Worm (Caenorhabditis elegans) whole organism, L3 larva: ENCODE measurements around the gene M7.8.

Experiments
- R02D3.7 ChIP-seq: fragments of 150-350 bp; optimal IDR thresholded peaks from 2 replicates; lab custom pipeline; 2014; ENCODE audit warnings: missing biosample characterization, missing genetic modification characterization
- ZK546.5 ChIP-seq: sonication (generic microtip); optimal IDR thresholded peaks from 2 replicates; lab custom pipeline; 2017; ENCODE audit warnings: missing biosample characterization, missing genetic modification characterization
- aly-2 ChIP-seq: fragments of 150-350 bp; optimal IDR thresholded peaks from 2 replicates; lab custom pipeline; 2014; ENCODE audit warnings: missing biosample characterization, missing genetic modification characterization
- ama-1 ChIP-seq: fragments of 150-350 bp; optimal IDR thresholded peaks from 2 replicates; lab custom pipeline; 2018
- ceh-16 ChIP-seq: sonication (generic microtip); optimal IDR thresholded peaks from 2 replicates; lab custom pipeline; 2017; ENCODE audit warnings: missing biosample characterization, missing genetic modification characterization
- ceh-28 ChIP-seq: fragments of 150-350 bp; optimal IDR thresholded peaks from 2 replicates; lab custom pipeline; 2014; ENCODE audit warnings: missing biosample characterization, missing genetic modification reagents, missing genetic modification characterization
- ceh-82 ChIP-seq: fragments of 150-350 bp; optimal IDR thresholded peaks from 2 replicates; lab custom pipeline; 2014; ENCODE audit warnings: missing biosample characterization, missing genetic modification characterization
- ceh-9 ChIP-seq: sonication (generic microtip); optimal IDR thresholded peaks from 2 replicates; lab custom pipeline; 2018; ENCODE audit warnings: missing biosample characterization, missing genetic modification characterization
- daf-12 ChIP-seq: fragments of 150-350 bp; optimal IDR thresholded peaks from 2 replicates; lab custom pipeline; 2014; ENCODE audit warnings: missing biosample characterization, missing genetic modification reagents, missing genetic modification characterization
- egl-27 ChIP-seq: sonication (generic microtip); optimal IDR thresholded peaks from 4 replicates; lab custom pipeline; 2017; ENCODE audit warnings: missing biosample characterization, missing genetic modification reagents, missing genetic modification characterization
- egl-5 ChIP-seq: fragments of 150-350 bp; optimal IDR thresholded peaks from 2 replicates; lab custom pipeline; 2017; ENCODE audit warnings: missing biosample characterization, missing genetic modification reagents, missing genetic modification characterization, inconsistent platforms
- elt-1 ChIP-seq: fragments of 150-350 bp; optimal IDR thresholded peaks from 2 replicates; lab custom pipeline; 2014; ENCODE audit warnings: missing biosample characterization, missing genetic modification characterization
- elt-2 ChIP-seq: sonication (generic microtip); optimal IDR thresholded peaks from 2 replicates; lab custom pipeline; 2016; ENCODE audit warnings: missing genetic modification reagents, mild to moderate bottlenecking, missing genetic modification characterization, missing compliant biosample characterization
- elt-3 ChIP-seq, 3 experiments: fragments of 150-350 bp in 1 of 3; sonication (generic microtip) in 2 of 3; optimal IDR thresholded peaks; 2 replicates in 2 of 3; 4 replicates in 1 of 3; lab custom pipeline; 2014 to 2017; ENCODE audit warnings: missing biosample characterization in 3 of 3, missing genetic modification characterization in 3 of 3
- eor-1 ChIP-seq, 2 experiments: fragments of 150-350 bp; optimal IDR thresholded peaks; 2 replicates each; lab custom pipeline; 2014 to 2018; ENCODE audit warnings: missing biosample characterization in 2 of 2, missing genetic modification characterization in 2 of 2
- fkh-10 ChIP-seq: sonication (generic microtip); optimal IDR thresholded peaks from 2 replicates; lab custom pipeline; 2017; ENCODE audit warnings: missing biosample characterization, missing genetic modification reagents, missing genetic modification characterization
- fkh-2 ChIP-seq: fragments of 150-350 bp; optimal IDR thresholded peaks from 2 replicates; lab custom pipeline; 2014; ENCODE audit warnings: missing biosample characterization, missing genetic modification reagents, missing genetic modification characterization
- fos-1 ChIP-seq: fragments of 150-350 bp; optimal IDR thresholded peaks from 2 replicates; lab custom pipeline; 2014; ENCODE audit warnings: missing biosample characterization, missing genetic modification characterization
- hmg-11 ChIP-seq: sonication (generic microtip); optimal IDR thresholded peaks from 2 replicates; lab custom pipeline; 2016; ENCODE audit warnings: missing genetic modification characterization, missing compliant biosample characterization
- jun-1 ChIP-seq: fragments of 150-350 bp; optimal IDR thresholded peaks from 2 replicates; lab custom pipeline; 2014; ENCODE audit warnings: missing biosample characterization, missing genetic modification reagents, missing genetic modification characterization
- lin-15B ChIP-seq: fragments of 150-350 bp; optimal IDR thresholded peaks from 2 replicates; lab custom pipeline; 2014; ENCODE audit warnings: missing biosample characterization, missing genetic modification characterization
- lin-39 ChIP-seq: fragments of 150-350 bp; optimal IDR thresholded peaks from 2 replicates; lab custom pipeline; 2018; ENCODE audit warnings: missing biosample characterization, missing genetic modification reagents, missing genetic modification characterization
- lsy-12 ChIP-seq: sonication (generic microtip); optimal IDR thresholded peaks from 2 replicates; lab custom pipeline; 2016; ENCODE audit warnings: mild to moderate bottlenecking, missing genetic modification characterization, missing compliant biosample characterization
- mdl-1 ChIP-seq: fragments of 150-350 bp; optimal IDR thresholded peaks from 2 replicates; lab custom pipeline; 2014; ENCODE audit warnings: missing biosample characterization, missing genetic modification characterization
- mml-1 ChIP-seq: fragments of 150-350 bp; sonication (generic microtip); optimal IDR thresholded peaks from 3 replicates; lab custom pipeline; 2014; ENCODE audit warnings: missing biosample characterization, missing genetic modification characterization
- nfya-1 ChIP-seq: sonication (generic microtip); optimal IDR thresholded peaks from 2 replicates; lab custom pipeline; 2017; ENCODE audit warnings: missing genetic modification characterization, mild to moderate bottlenecking, missing compliant biosample characterization, antibody characterized with exemption, moderate library complexity; ENCODE audit not compliant: insufficient read depth
- nhr-11 ChIP-seq: fragments of 150-350 bp; optimal IDR thresholded peaks from 2 replicates; lab custom pipeline; 2014; ENCODE audit warnings: missing biosample characterization, missing genetic modification characterization
- nhr-12 ChIP-seq: fragments of 150-350 bp; optimal IDR thresholded peaks from 2 replicates; lab custom pipeline; 2014; ENCODE audit warnings: missing biosample characterization, missing genetic modification characterization
- nhr-23 ChIP-seq: fragments of 150-350 bp; optimal IDR thresholded peaks from 2 replicates; lab custom pipeline; 2014; ENCODE audit warnings: missing biosample characterization, missing genetic modification reagents, missing genetic modification characterization
- nhr-237 ChIP-seq: fragments of 150-350 bp; optimal IDR thresholded peaks from 2 replicates; lab custom pipeline; 2014; ENCODE audit warnings: missing biosample characterization, missing genetic modification characterization
- nhr-25 ChIP-seq: sonication (generic microtip); optimal IDR thresholded peaks from 2 replicates; lab custom pipeline; 2017; ENCODE audit warnings: missing biosample characterization, missing genetic modification characterization
- nhr-28 ChIP-seq: fragments of 150-350 bp; optimal IDR thresholded peaks from 2 replicates; lab custom pipeline; 2014; ENCODE audit warnings: missing biosample characterization, missing genetic modification characterization
- nhr-43 ChIP-seq: sonication (generic microtip); optimal IDR thresholded peaks from 2 replicates; lab custom pipeline; 2016; ENCODE audit warnings: mild to moderate bottlenecking, missing genetic modification characterization, missing compliant biosample characterization; ENCODE audit not compliant: poor library complexity, severe bottlenecking
- nhr-67 ChIP-seq: fragments of 150-350 bp; optimal IDR thresholded peaks from 2 replicates; lab custom pipeline; 2014; ENCODE audit warnings: missing biosample characterization, missing genetic modification characterization
- nhr-76 ChIP-seq: fragments of 150-350 bp; sonication (generic microtip); optimal IDR thresholded peaks from 5 replicates; lab custom pipeline; 2014; ENCODE audit warnings: missing biosample characterization, missing genetic modification characterization
- nhr-77 ChIP-seq: fragments of 150-350 bp; optimal IDR thresholded peaks from 2 replicates; lab custom pipeline; 2014; ENCODE audit warnings: missing biosample characterization, missing genetic modification characterization
- pha-4 ChIP-seq: fragments of 150-350 bp; optimal IDR thresholded peaks from 2 replicates; lab custom pipeline; 2014; ENCODE audit warnings: missing biosample characterization, missing genetic modification reagents, missing genetic modification characterization
- pqm-1 ChIP-seq: fragments of 150-350 bp; optimal IDR thresholded peaks from 2 replicates; lab custom pipeline; 2017; ENCODE audit warnings: missing biosample characterization, missing genetic modification characterization, inconsistent platforms
- sea-2 ChIP-seq: fragments of 150-350 bp; sonication (generic microtip); optimal IDR thresholded peaks from 4 replicates; lab custom pipeline; 2014; ENCODE audit warnings: missing biosample characterization, missing genetic modification reagents, missing genetic modification characterization
- skn-1 ChIP-seq: fragments of 150-350 bp; optimal IDR thresholded peaks from 2 replicates; lab custom pipeline; 2014; ENCODE audit warnings: missing biosample characterization, missing genetic modification characterization
- snpc-4 ChIP-seq: fragments of 150-350 bp; optimal IDR thresholded peaks from 2 replicates; lab custom pipeline; 2014; ENCODE audit warnings: missing biosample characterization, missing genetic modification characterization
- tbx-2 ChIP-seq: sonication (generic microtip); optimal IDR thresholded peaks from 2 replicates; lab custom pipeline; 2016; ENCODE audit warnings: mild to moderate bottlenecking, missing genetic modification characterization, missing compliant biosample characterization
- unc-39 ChIP-seq: sonication (generic microtip); optimal IDR thresholded peaks from 4 replicates; lab custom pipeline; 2017; ENCODE audit warnings: missing biosample characterization, missing genetic modification characterization
- unc-62 ChIP-seq: fragments of 150-350 bp; sonication (generic microtip); optimal IDR thresholded peaks from 4 replicates; lab custom pipeline; 2014; ENCODE audit warnings: missing biosample characterization, missing genetic modification reagents, missing genetic modification characterization
- zag-1 ChIP-seq: fragments of 150-350 bp; optimal IDR thresholded peaks from 2 replicates; lab custom pipeline; 2014; ENCODE audit warnings: missing biosample characterization, missing genetic modification characterization
- ztf-11 ChIP-seq: fragments of 150-350 bp; optimal IDR thresholded peaks from 2 replicates; lab custom pipeline; 2014; ENCODE audit warnings: missing biosample characterization, missing genetic modification characterization
- ztf-4 ChIP-seq: fragments of 150-350 bp; optimal IDR thresholded peaks from 2 replicates; lab custom pipeline; 2014; ENCODE audit warnings: missing biosample characterization, missing genetic modification characterization

The M7.8 gene

DNA sequence TGAATTAATAATTGTTTCAGACTA lies 30.9 kb upstream of the M7.8 start, which contains the start of gene swsn-4:
swsn-4 (plus strand) TSS at position 21 of the 24 bp plus-strand sequence.
- TF ChIP-seq snpc-4, result no peak
- no peak for TF ChIP-seq fkh-10 (GFP tag; lab: Kevin White, UChicago)
- no peak for TF ChIP-seq ceh-16 (tag; lab: Kevin White, UChicago)

DNA sequence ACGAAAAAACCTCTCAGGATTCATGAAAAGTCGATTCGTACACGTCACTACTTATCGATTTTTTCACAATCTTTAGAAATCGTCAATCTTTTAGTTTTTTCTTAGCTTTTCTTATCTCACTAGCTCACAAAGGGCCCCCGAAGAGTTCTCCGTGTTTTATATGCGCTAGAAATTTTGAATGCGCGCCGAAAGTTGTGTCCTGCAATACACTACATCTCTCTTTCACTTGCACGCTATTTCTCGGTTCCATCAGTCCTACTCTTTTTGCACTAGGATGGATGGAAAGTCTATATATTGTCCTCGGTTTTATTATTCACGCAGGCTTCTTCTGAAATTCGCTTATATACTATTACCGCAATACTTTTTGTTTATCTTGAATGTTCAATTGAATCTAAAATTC lies 30.7 kb upstream of the M7.8 start:
- TF ChIP-seq ama-1 (lab: Kevin White, UChicago) (no peak), egl-5 (no peak), elt-3 (tag; optimal IDR thresholded peaks at IDR 0.05; lab: Kevin White, UChicago) (no peak), jun-1 (tag; lab: Kevin White, UChicago) (no peak), R02D3.7 (tag; lab: Kevin White, UChicago) (no peak), nhr-23 (tag; lab: Kevin White, UChicago) (no peak)

DNA sequence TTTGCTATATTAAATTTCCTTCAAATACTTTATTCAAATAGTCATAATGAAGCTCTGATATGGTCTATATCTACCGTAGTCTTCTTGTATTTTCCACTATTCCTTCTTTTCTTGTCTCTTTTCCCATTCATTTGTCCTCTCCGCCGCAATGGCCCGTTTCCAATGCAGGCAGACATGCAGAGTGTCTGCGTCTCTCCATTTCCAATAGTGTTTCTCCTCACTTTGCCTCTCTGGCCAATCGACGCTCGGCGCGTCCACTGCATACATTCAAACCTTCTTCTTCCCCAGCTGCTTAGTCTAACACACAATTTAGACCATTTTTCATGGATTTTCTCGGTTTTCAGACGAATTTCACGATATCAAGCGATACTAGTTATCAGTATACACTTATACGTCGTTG lies 30.3 kb upstream of the M7.8 start:
- no peak for TF ChIP-seq ama-1 (lab: Kevin White, UChicago)
- TF ChIP-seq nhr-12 (tag; lab: Kevin White, UChicago), result no peak
- TF ChIP-seq lsy-12 (tag; lab: Kevin White, UChicago), result peak; percentile 27
- no peak for TF ChIP-seq zag-1 (tag; lab: Kevin White, UChicago)
- TF ChIP-seq egl-5, result no peak
- no peak for TF ChIP-seq aly-2 (tag; lab: Kevin White, UChicago)
- no peak for TF ChIP-seq nhr-67 (tag; lab: Kevin White, UChicago)
- TF ChIP-seq ZK546.5 (tag; lab: Kevin White, UChicago), result no peak
- TF ChIP-seq ceh-9 (tag; lab: Kevin White, UChicago), result no peak
- no peak for TF ChIP-seq tbx-2 (tag; lab: Kevin White, UChicago)
- TF ChIP-seq ceh-28 (tag; lab: Kevin White, UChicago), result no peak
- TF ChIP-seq hmg-11, result peak; percentile 64
- TF ChIP-seq R02D3.7 (tag; lab: Kevin White, UChicago), result no peak
- no peak for TF ChIP-seq fos-1
- no peak for TF ChIP-seq nhr-43 (tag; lab: Kevin White, UChicago)
- no peak for TF ChIP-seq elt-1 (tag; lab: Kevin White, UChicago)
- TF ChIP-seq nhr-25 (tag; lab: Kevin White, UChicago), result peak; percentile 42
- no peak for TF ChIP-seq pqm-1 (tag; lab: Kevin White, UChicago)
- peak; percentile 38 for TF ChIP-seq pha-4 (tag; lab: Kevin White, UChicago)
- no peak for TF ChIP-seq unc-62 (GFP tag; lab: Kevin White, UChicago)
- peak; percentile 18 for TF ChIP-seq elt-2 (tag; lab: Kevin White, UChicago)
- no peak for TF ChIP-seq fkh-2 (tag; lab: Kevin White, UChicago)
- no peak for TF ChIP-seq unc-39 (tag; lab: Kevin White, UChicago)
- TF ChIP-seq lin-39, result peak; percentile 50
- TF ChIP-seq ceh-16 (tag; lab: Kevin White, UChicago), result no peak
- TF ChIP-seq ztf-11 (tag; lab: Kevin White, UChicago), result no peak
- no peak for TF ChIP-seq skn-1
- TF ChIP-seq sea-2 (GFP tag; lab: Kevin White, UChicago), result no peak
- peak; percentile 55 for TF ChIP-seq nhr-23 (tag; lab: Kevin White, UChicago)
- no peak for TF ChIP-seq elt-3 (tag; optimal IDR thresholded peaks at IDR 0.05; lab: Kevin White, UChicago)
- TF ChIP-seq nfya-1 (tag; lab: Kevin White, UChicago), result peak; percentile 100
- no peak for TF ChIP-seq mml-1 (tag; lab: Kevin White, UChicago)
- peak; percentile 67 for TF ChIP-seq lin-15B (tag; lab: Kevin White, UChicago)
- no peak for TF ChIP-seq jun-1 (tag; lab: Kevin White, UChicago)
- TF ChIP-seq nhr-11 (tag; lab: Kevin White, UChicago), result no peak
- no peak for TF ChIP-seq daf-12 (tag; lab: Kevin White, UChicago)
- no peak for TF ChIP-seq eor-1 (tag; optimal IDR thresholded peaks at IDR 0.05; lab: Kevin White, UChicago)
- no peak for TF ChIP-seq fkh-10 (GFP tag; lab: Kevin White, UChicago)
- TF ChIP-seq mdl-1 (tag; lab: Kevin White, UChicago), result no peak
- TF ChIP-seq ztf-4 (tag; lab: Kevin White, UChicago), result no peak
- TF ChIP-seq nhr-28 (tag; lab: Kevin White, UChicago), result no peak
- no peak for TF ChIP-seq ceh-82 (tag; lab: Kevin White, UChicago)
- TF ChIP-seq nhr-77 (tag; lab: Kevin White, UChicago), result no peak
- TF ChIP-seq snpc-4, result no peak
- no peak for TF ChIP-seq nhr-237 (tag; lab: Kevin White, UChicago)
- TF ChIP-seq egl-27, result no peak
- no peak for TF ChIP-seq nhr-76 (tag; lab: Kevin White, UChicago)
